Fruit fly (Drosophila melanogaster) whole organism, adult: ENCODE data around the gene CHKov1.

Experiments used
- CG12768 ChIP-seq: fragments of 200-800 bp; sonication (Bioruptor generic); optimal IDR thresholded peaks from 2 replicates; lab custom pipeline; 2017; ENCODE audit warnings: missing biosample characterization, missing genetic modification characterization, mild to moderate bottlenecking, moderate library complexity, missing genetic modification reagents
- CG5204 ChIP-seq: fragments of 200-800 bp; sonication (Bioruptor generic); optimal IDR thresholded peaks from 2 replicates; lab custom pipeline; 2016; ENCODE audit warnings: missing biosample characterization, missing genetic modification characterization
- Crg-1 ChIP-seq: fragments of 200-800 bp; sonication (Bioruptor generic); optimal IDR thresholded peaks from 2 replicates; lab custom pipeline; 2016; ENCODE audit warnings: missing biosample characterization, missing genetic modification characterization
- cnc ChIP-seq, 2 experiments: fragments of >200 bp; optimal IDR thresholded peaks; 2 replicates each; lab custom pipeline; 2017
- kay ChIP-seq: fragments of 200-800 bp; sonication (Bioruptor generic); peaks from one replicate; lab custom pipeline; 2016; ENCODE audit warnings: missing biosample characterization, missing genetic modification characterization, borderline replicate concordance
- ovo ChIP-seq: fragments of 200-800 bp; sonication (Bioruptor generic); optimal IDR thresholded peaks from 2 replicates; lab custom pipeline; 2016; ENCODE audit warnings: missing biosample characterization, missing genetic modification characterization
- pad ChIP-seq: fragments of 200-800 bp; sonication (Bioruptor generic); optimal IDR thresholded peaks from 3 replicates; lab custom pipeline; 2017; ENCODE audit warnings: missing biosample characterization, missing genetic modification characterization, mild to moderate bottlenecking, moderate library complexity, missing genetic modification reagents
- toe ChIP-seq: fragments of 200-800 bp; sonication (Bioruptor generic); optimal IDR thresholded peaks from 2 replicates; lab custom pipeline; 2016; ENCODE audit warnings: missing biosample characterization, missing genetic modification characterization

- no peak for TF ChIP-seq kay
- no peak for TF ChIP-seq pad
- no peak for TF ChIP-seq toe
- no peak for TF ChIP-seq CG12768
- no peak for TF ChIP-seq CG5204
- no peak for TF ChIP-seq ovo (GFP tag; lab: Kevin White, UChicago)
- no peak for TF ChIP-seq Crg-1 (GFP tag; lab: Kevin White, UChicago)
- TF ChIP-seq cnc (optimal IDR thresholded peaks at IDR 0.05; lab: Kevin White, UChicago) = no peak
Measured at dm6 chr3R:25357985-25358384, 28.9 kb upstream of the CHKov1 start, which contains the start of gene ND-49L.
